Fruit fly (Drosophila melanogaster) whole organism: Measurements from ENCODE around the gene Mst89B.

ENCODE experiments used
- CG8478 ChIP-seq: fragments of >200 bp; optimal IDR thresholded peaks from 2 replicates; lab custom pipeline; 2018; ENCODE audit warnings: inconsistent platforms
- Dll ChIP-seq: fragments of >200 bp; optimal IDR thresholded peaks from 2 replicates; lab custom pipeline; 2017
- EcR ChIP-seq, 2 experiments: fragments of >200 bp; optimal IDR thresholded peaks; 2 replicates each; lab custom pipeline; 2017; ENCODE audit warnings: missing biosample characterization in 2 of 2, missing genetic modification characterization in 2 of 2, missing genetic modification reagents in 2 of 2
- pan ChIP-seq: fragments of >200 bp; optimal IDR thresholded peaks from 2 replicates; lab custom pipeline; 2017
- psq ChIP-seq: fragments of >200 bp; optimal IDR thresholded peaks from 2 replicates; lab custom pipeline; 2017
- usp ChIP-seq: fragments of >200 bp; optimal IDR thresholded peaks from 2 replicates; lab custom pipeline; 2017; ENCODE audit warnings: missing biosample characterization, missing genetic modification characterization, mixed read lengths

Mst89B gene

DNA sequence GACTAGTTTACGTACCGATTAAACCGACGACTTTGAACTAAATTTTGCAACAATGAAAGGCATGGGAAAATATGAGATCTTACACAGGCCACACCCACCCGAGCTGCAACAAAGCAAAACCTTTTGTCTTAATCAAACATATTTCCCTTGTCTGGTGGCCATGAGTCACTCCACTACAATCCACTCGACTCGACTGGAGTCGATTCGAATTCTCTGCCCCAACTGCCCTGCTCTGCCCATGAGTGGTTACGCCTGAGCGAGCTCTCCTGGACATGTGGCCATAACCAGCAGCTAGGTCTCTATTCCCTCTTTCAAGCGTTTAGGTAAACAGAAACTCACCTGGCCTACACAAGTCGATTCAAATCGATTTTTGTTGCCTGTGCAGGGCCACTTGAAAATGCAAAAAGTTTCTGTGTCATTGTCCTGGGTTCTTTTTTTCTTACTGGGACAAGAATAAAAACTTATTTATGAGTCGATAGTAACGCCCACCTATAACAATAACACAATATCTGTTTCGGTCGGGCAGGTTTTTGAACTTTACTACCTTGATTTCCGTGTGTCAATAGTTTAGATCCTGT is 22.0 kb downstream of the Mst89B start:
- no peak for TF ChIP-seq usp (GFP tag; lab: Kevin White, UChicago)
- TF ChIP-seq psq (lab: Kevin White, UChicago) = no peak
- no peak for TF ChIP-seq EcR (GFP tag; optimal IDR thresholded peaks at IDR 0.05; lab: Kevin White, UChicago)
- TF ChIP-seq Dll (lab: Kevin White, UChicago) = no peak
- TF ChIP-seq CG8478 (lab: Kevin White, UChicago) = no peak
- no peak for TF ChIP-seq pan

DNA sequence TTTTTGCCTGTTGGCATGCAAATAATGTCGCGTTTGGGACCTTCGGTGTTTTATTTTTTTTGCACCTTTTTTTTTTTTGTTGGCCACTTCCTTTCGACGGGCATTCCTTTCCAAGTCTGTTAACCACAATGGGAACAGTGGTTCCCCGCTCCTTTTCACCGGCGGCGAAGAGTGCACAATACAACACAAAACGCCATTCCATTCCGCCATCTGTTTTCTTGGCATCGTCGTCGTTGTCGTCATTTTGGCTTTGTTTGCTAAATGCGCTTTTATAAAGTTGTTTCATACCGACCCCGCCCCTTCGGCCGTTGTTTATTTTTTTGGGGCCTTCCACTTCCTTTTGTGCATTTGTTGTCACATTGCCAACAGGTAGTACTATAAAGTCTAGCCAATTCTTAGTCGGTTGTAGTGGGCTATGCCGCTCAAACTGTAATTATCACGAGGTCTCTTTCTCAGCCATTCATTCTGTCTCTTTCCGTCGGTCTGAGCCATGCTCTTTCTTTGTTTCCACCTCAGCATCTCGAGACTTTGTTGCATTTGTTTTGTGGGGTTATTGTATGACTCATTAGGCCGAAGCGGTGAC is 23.5 kb downstream of the Mst89B start:
- no peak for TF ChIP-seq usp (GFP tag; lab: Kevin White, UChicago)
- TF ChIP-seq psq (lab: Kevin White, UChicago) = no peak
- peak in 1 of 2 experiments; percentile 36 for TF ChIP-seq EcR (GFP tag; optimal IDR thresholded peaks at IDR 0.05; lab: Kevin White, UChicago)

- no peak for TF ChIP-seq pan
- no peak for TF ChIP-seq psq (lab: Kevin White, UChicago)
- no peak for TF ChIP-seq CG8478 (lab: Kevin White, UChicago)
- no peak for TF ChIP-seq EcR (GFP tag; optimal IDR thresholded peaks at IDR 0.05; lab: Kevin White, UChicago)
- TF ChIP-seq usp (GFP tag; lab: Kevin White, UChicago) = no peak
- TF ChIP-seq Dll (lab: Kevin White, UChicago) = no peak
Observed at dm6 chr3R:16295513-16296123, 28.8 kb downstream of the Mst89B start.

DNA sequence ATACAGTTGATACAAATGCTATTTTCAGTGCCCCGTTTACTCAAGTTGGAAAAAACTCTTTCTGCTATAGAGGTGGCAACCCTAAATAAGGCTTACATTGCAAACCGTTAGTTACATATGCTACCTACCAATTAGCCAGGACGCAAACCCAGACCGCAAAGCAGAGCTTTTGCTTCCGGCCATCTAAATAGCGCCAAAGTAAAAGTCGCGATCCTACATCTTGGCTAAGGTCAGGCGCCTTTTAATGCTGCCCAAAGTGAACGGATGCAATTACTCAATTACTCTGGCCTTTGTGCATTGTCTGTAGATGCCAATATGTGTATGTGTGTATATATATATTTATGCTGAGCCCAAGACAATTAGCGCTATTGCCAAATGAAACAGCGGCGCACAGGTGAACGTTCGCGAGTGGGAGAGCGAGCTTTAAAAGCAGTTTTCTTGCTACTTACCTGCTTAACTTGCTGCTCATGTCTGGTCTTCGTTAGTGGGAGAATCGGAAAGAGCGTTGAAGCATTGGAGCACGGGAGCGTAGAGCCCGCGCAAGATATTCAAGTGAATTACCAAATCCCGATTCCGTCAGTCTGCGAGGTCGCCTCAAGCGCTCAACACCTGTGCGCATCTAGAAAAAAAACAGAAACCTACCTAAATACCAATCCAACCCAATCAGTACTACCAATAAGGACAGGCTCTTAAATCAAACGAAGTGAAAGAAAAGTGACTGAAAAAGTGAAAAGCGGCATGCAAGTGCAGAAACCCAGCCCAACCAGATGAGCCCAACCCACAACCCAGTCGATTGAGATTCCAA is 38.6 kb downstream of the Mst89B start, which contains the start of gene Zip89B:
TSS of gene Zip89B (plus strand) at position 574 of the 805 bp plus-strand sequence.
- TF ChIP-seq EcR (GFP tag; optimal IDR thresholded peaks at IDR 0.05; lab: Kevin White, UChicago) (peak in 1 of 2 experiments; percentile 59), psq (lab: Kevin White, UChicago) (no peak), CG8478 (lab: Kevin White, UChicago) (no peak)

dm6 chr3R:16308057-16308456 is 41.2 kb downstream of the Mst89B start:
- TF ChIP-seq pan (no peak), usp (GFP tag; lab: Kevin White, UChicago) (no peak), psq (lab: Kevin White, UChicago) (no peak), CG8478 (lab: Kevin White, UChicago) (no peak), EcR (GFP tag; optimal IDR thresholded peaks at IDR 0.05; lab: Kevin White, UChicago) (no peak), Dll (lab: Kevin White, UChicago) (no peak)

DNA sequence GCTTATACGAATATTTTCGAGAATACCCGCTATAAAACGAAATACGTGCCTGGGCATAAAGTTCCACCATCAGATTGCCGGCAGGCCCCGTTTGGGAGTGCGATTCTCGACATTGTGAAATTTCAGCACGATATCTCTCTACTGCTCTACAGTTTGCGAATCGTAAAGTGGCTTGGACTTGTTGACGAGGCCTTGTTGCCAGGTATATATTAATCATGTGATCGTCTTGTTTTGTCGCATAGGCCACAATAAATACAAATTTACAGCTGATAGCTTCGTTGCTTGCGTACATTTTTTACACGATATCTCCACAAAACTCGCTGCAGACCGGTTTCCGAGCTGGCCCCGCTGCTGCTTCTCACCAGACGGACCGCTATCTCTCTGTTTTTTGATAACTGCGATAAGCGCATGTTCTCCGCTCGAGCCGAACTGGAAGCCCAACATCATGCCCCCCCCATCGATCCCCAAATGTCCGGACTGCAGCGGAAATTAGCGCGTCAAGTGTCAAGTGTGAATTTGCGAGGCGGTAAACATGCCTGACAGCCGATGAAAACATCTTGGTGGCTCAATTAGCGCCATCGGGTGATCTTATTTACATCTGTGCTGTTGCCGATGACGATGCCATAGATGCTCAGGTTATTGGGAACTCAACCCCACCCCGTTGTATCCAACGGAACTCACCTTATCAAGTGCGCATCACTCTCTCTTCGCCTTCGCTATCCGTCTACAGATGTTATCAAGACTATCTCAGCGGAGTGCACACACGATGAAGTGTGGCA is 42.7 kb downstream of the Mst89B start:
- no peak for TF ChIP-seq psq (lab: Kevin White, UChicago)
- no peak for TF ChIP-seq CG8478 (lab: Kevin White, UChicago)
- no peak for TF ChIP-seq Dll (lab: Kevin White, UChicago)
- TF ChIP-seq pan = no peak
- TF ChIP-seq EcR (GFP tag; optimal IDR thresholded peaks at IDR 0.05; lab: Kevin White, UChicago) = no peak
- TF ChIP-seq usp (GFP tag; lab: Kevin White, UChicago) = no peak

- TF ChIP-seq Dll (lab: Kevin White, UChicago) (no peak), psq (lab: Kevin White, UChicago) (no peak), pan (no peak), EcR (GFP tag; optimal IDR thresholded peaks at IDR 0.05; lab: Kevin White, UChicago) (no peak), usp (GFP tag; lab: Kevin White, UChicago) (no peak), CG8478 (lab: Kevin White, UChicago) (no peak)
Observed at dm6 chr3R:16310081-16310493, 43.3 kb downstream of the Mst89B start.

DNA sequence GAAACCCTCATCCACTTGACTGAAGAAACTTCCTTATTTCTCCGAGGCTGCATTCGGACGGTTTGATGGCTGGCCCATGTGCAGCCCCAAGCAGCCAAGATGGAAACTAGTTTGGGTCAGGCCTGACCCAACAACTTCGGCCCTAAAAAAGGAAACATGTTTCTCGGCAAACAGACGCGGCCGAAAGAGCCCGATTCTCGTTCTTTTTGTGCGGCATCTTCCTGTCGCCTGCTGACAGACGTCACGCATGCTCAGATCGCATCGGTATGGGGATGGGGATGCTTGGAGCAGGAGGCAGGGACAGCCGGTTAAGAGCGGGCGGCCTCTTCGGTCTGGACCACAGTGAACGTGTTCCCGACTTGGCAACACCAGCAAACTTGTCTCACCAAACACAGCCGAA is 49.9 kb downstream of the Mst89B start:
- TF ChIP-seq CG8478 (lab: Kevin White, UChicago) (no peak), Dll (lab: Kevin White, UChicago) (no peak), psq (lab: Kevin White, UChicago) (no peak), EcR (GFP tag; optimal IDR thresholded peaks at IDR 0.05; lab: Kevin White, UChicago) (no peak), usp (GFP tag; lab: Kevin White, UChicago) (no peak), pan (no peak)
